Fruit fly (Drosophila melanogaster): Measurements from ENCODE around the gene CG1486.

The CG1486 gene

dm6 chrX:21282035-21282434, 41.8 kb upstream of the CG1486 start (continued):
- TF ChIP-seq CG3726 (GFP tag; IDR thresholded peaks at IDR 0.05) = no peak
- TF ChIP-seq crc (GFP tag; optimal IDR thresholded peaks at IDR 0.05) = no peak
- TF ChIP-seq CG13296 (GFP tag; optimal IDR thresholded peaks at IDR 0.05) = no peak
- no peak for TF ChIP-seq CG11456 (GFP tag; IDR thresholded peaks at IDR 0.05)
- no peak for TF ChIP-seq rib (GFP tag; IDR thresholded peaks at IDR 0.05)
- TF ChIP-seq dan (GFP tag; IDR thresholded peaks at IDR 0.05) = no peak
- TF ChIP-seq CG32772 (GFP tag; IDR thresholded peaks at IDR 0.05) = no peak
- no peak for TF ChIP-seq fd102C (GFP tag; optimal IDR thresholded peaks at IDR 0.05)
- TF ChIP-seq vnd (GFP tag; IDR thresholded peaks at IDR 0.05; ENCODE audit: partially characterized antibody) = no peak
- TF ChIP-seq Fer3 (tag; optimal IDR thresholded peaks at IDR 0.05) = no peak
- TF ChIP-seq ERR (GFP tag; optimal IDR thresholded peaks at IDR 0.05) = no peak
- TF ChIP-seq stc (GFP tag; IDR thresholded peaks at IDR 0.05) = no peak
- no peak for TF ChIP-seq TFAM (GFP tag; optimal IDR thresholded peaks at IDR 0.05)
- TF ChIP-seq wdn (GFP tag; IDR thresholded peaks at IDR 0.05) = peak; percentile 6; the same call in 1 of the 2 replicates
- no peak for TF ChIP-seq CG11247 (GFP tag; IDR thresholded peaks at IDR 0.05)
- no peak for TF ChIP-seq CG30403 (GFP tag; optimal IDR thresholded peaks at IDR 0.05)
- no peak for TF ChIP-seq dimm (GFP tag; IDR thresholded peaks at IDR 0.05)
- no peak for TF ChIP-seq Sox100B (GFP tag; optimal IDR thresholded peaks at IDR 0.05)
- TF ChIP-seq CG7372 (GFP tag; IDR thresholded peaks at IDR 0.05) = no peak
- TF ChIP-seq unc-4 (GFP tag; IDR thresholded peaks at IDR 0.05; ENCODE audit: partially characterized antibody) = no peak
- no peak for TF ChIP-seq ro (GFP tag; IDR thresholded peaks at IDR 0.05)
- TF ChIP-seq CG1233 (GFP tag; optimal IDR thresholded peaks at IDR 0.05) = no peak
- TF ChIP-seq hb (GFP tag; IDR thresholded peaks at IDR 0.05; ENCODE audit: partially characterized antibody) = no peak
- TF ChIP-seq Ptx1 (GFP tag; IDR thresholded peaks at IDR 0.05) = no peak
- TF ChIP-seq dysf (GFP tag; IDR thresholded peaks at IDR 0.05) = peak; percentile 37; the same call in 2 of the 3 replicates
- TF ChIP-seq slp2 (GFP tag; optimal IDR thresholded peaks at IDR 0.05) = no peak
- TF ChIP-seq toy (GFP tag; IDR thresholded peaks at IDR 0.05) = no peak
- TF ChIP-seq mirr (GFP tag; optimal IDR thresholded peaks at IDR 0.05) = no peak
- no peak for TF ChIP-seq caup (GFP tag; optimal IDR thresholded peaks at IDR 0.05; ENCODE audit: severe bottlenecking)
- no peak for TF ChIP-seq Hr3 (GFP tag; optimal IDR thresholded peaks at IDR 0.05)
- no peak for TF ChIP-seq eyg (GFP tag; optimal IDR thresholded peaks at IDR 0.05)
- no peak for TF ChIP-seq tup (GFP tag; optimal IDR thresholded peaks at IDR 0.05)
- no peak for TF ChIP-seq sna (GFP tag; IDR thresholded peaks at IDR 0.05; ENCODE audit: partially characterized antibody)
- no peak for TF ChIP-seq nom (GFP tag; optimal IDR thresholded peaks at IDR 0.05)
- TF ChIP-seq run (tag; optimal IDR thresholded peaks at IDR 0.05) = no peak
- TF ChIP-seq al (GFP tag; IDR thresholded peaks at IDR 0.05) = no peak
- TF ChIP-seq D19B (GFP tag; optimal IDR thresholded peaks at IDR 0.05) = no peak
- TF ChIP-seq CG1529 (GFP tag; optimal IDR thresholded peaks at IDR 0.05) = no peak
- TF ChIP-seq CG17829 (tag; optimal IDR thresholded peaks at IDR 0.05) = no peak
- no peak for TF ChIP-seq CG4707 (GFP tag; optimal IDR thresholded peaks at IDR 0.05)
- no peak for TF ChIP-seq luna (GFP tag; optimal IDR thresholded peaks at IDR 0.05)
- TF ChIP-seq CG17802 (tag; optimal IDR thresholded peaks at IDR 0.05) = no peak
- TF ChIP-seq Blimp-1 (GFP tag; optimal IDR thresholded peaks at IDR 0.05) = peak; percentile 18
- no peak for TF ChIP-seq CG2875 (GFP tag; optimal IDR thresholded peaks at IDR 0.05)
- TF ChIP-seq slbo (GFP tag; IDR thresholded peaks at IDR 0.05) = peak; percentile 60
- no peak for TF ChIP-seq Hey (tag; optimal IDR thresholded peaks at IDR 0.05)
- no peak for TF ChIP-seq CG5180 (GFP tag; optimal IDR thresholded peaks at IDR 0.05)
- no peak for TF ChIP-seq CkIIα-i1 (GFP tag; IDR thresholded peaks at IDR 0.05)
- TF ChIP-seq onecut (GFP tag; IDR thresholded peaks at IDR 0.05) = no peak
- TF ChIP-seq CG13775 (GFP tag; optimal IDR thresholded peaks at IDR 0.05) = no peak
- no peak for TF ChIP-seq tna (GFP tag; IDR thresholded peaks at IDR 0.05; ENCODE audit: partially characterized antibody)
- TF ChIP-seq dmrt99B (tag; optimal IDR thresholded peaks at IDR 0.05) = no peak
